Worm (Caenorhabditis elegans) whole organism, young adult: ENCODE data around the gene ttr-41.

ENCODE experiments used
- C06A6.2 ChIP-seq: fragments of 200-800 bp; sonication (Bioruptor generic); conservative IDR thresholded peaks from 2 replicates; pipeline ENCODE4 v1.3.6; 2022; ENCODE audit warnings: missing genetic modification characterization, missing compliant biosample characterization
- F10E7.11 ChIP-seq: sonication (generic microtip); optimal IDR thresholded peaks from 2 replicates; lab custom pipeline; 2017; ENCODE audit warnings: mild to moderate bottlenecking, missing genetic modification characterization, moderate library complexity, missing compliant biosample characterization
- F22D6.2 ChIP-seq: sonication (generic microtip); optimal IDR thresholded peaks from 2 replicates; lab custom pipeline; 2016; ENCODE audit warnings: mild to moderate bottlenecking, missing genetic modification characterization, missing compliant biosample characterization
- F49E8.2 ChIP-seq: sonication (generic microtip); optimal IDR thresholded peaks from 3 replicates; lab custom pipeline; 2017; ENCODE audit warnings: missing genetic modification characterization, mild to moderate bottlenecking, missing compliant biosample characterization, antibody characterized with exemption, moderate library complexity; ENCODE audit not compliant: insufficient read depth
- K12H6.12 ChIP-seq: fragments of 200-800 bp; sonication (Bioruptor generic); optimal IDR thresholded peaks from 2 replicates; lab custom pipeline; 2018; ENCODE audit warnings: mild to moderate bottlenecking, missing genetic modification characterization, missing compliant biosample characterization
- T26A5.8 ChIP-seq: sonication (generic microtip); optimal IDR thresholded peaks from 2 replicates; lab custom pipeline; 2016; ENCODE audit warnings: missing genetic modification characterization, missing compliant biosample characterization
- Y53G8AR.9 ChIP-seq: fragments of 200-800 bp; sonication (Bioruptor generic); conservative IDR thresholded peaks from 2 replicates; pipeline ENCODE4 v1.3.6; 2022; ENCODE audit warnings: missing genetic modification reagents, missing genetic modification characterization, missing compliant biosample characterization
- Y79H2A.3 ChIP-seq: fragments of 200-800 bp; sonication (Bioruptor generic); conservative IDR thresholded peaks from 2 replicates; pipeline ENCODE4 v1.3.6; 2022; ENCODE audit warnings: missing genetic modification reagents, missing genetic modification characterization, missing compliant biosample characterization
- aptf-2 ChIP-seq: fragments of 200-800 bp; sonication (Bioruptor generic); conservative IDR thresholded peaks from 2 replicates; pipeline ENCODE4 v1.3.6; 2022; ENCODE audit warnings: missing genetic modification reagents, missing genetic modification characterization, missing compliant biosample characterization
- aptf-3 ChIP-seq: fragments of 200-800 bp; sonication (Bioruptor generic); IDR thresholded peaks from 2 replicates; pipeline ENCODE4 v1.3.6; 2022; ENCODE audit warnings: missing genetic modification characterization, missing compliant biosample characterization
- athp-1 ChIP-seq: sonication (generic microtip); optimal IDR thresholded peaks from 2 replicates; lab custom pipeline; 2017; ENCODE audit warnings: mild to moderate bottlenecking, missing genetic modification characterization, missing compliant biosample characterization
- attf-3 ChIP-seq: fragments of 200-800 bp; sonication (Bioruptor generic); conservative IDR thresholded peaks from 2 replicates; pipeline ENCODE4 v1.3.6; 2022; ENCODE audit warnings: missing genetic modification reagents, missing genetic modification characterization, missing compliant biosample characterization
- attf-5 ChIP-seq: fragments of 200-800 bp; sonication (Bioruptor generic); optimal IDR thresholded peaks from 2 replicates; lab custom pipeline; 2018; ENCODE audit warnings: mild to moderate bottlenecking, missing genetic modification characterization, missing compliant biosample characterization
- attf-6 ChIP-seq: fragments of 200-800 bp; sonication (Bioruptor generic); IDR thresholded peaks from 2 replicates; pipeline ENCODE4 v1.3.6; 2022; ENCODE audit warnings: missing genetic modification reagents, missing genetic modification characterization, missing compliant biosample characterization
- bed-1 ChIP-seq: fragments of 200-800 bp; sonication (Bioruptor generic); IDR thresholded peaks from 2 replicates; pipeline ENCODE4 v1.3.6; 2022; ENCODE audit warnings: missing genetic modification reagents, missing genetic modification characterization, missing compliant biosample characterization
- cebp-1 ChIP-seq, 2 experiments: fragments of 200-800 bp in 1 of 2; sonication (Bioruptor generic) in 1 of 2; sonication (generic microtip) in 1 of 2; IDR thresholded peaks in 1 of 2; optimal IDR thresholded peaks in 1 of 2; 2 replicates each; pipeline versions ENCODE4 v1.3.6 to Lab custom; 2017 to 2022; ENCODE audit warnings: missing compliant biosample characterization in 2 of 2, missing genetic modification characterization in 2 of 2, mild to moderate bottlenecking in 1 of 2, missing genetic modification reagents in 1 of 2, moderate library complexity in 1 of 2
- ceh-27 ChIP-seq: fragments of 200-800 bp; sonication (Bioruptor generic); optimal IDR thresholded peaks from 2 replicates; lab custom pipeline; 2018; ENCODE audit warnings: mild to moderate bottlenecking, missing genetic modification characterization, moderate library complexity, missing compliant biosample characterization
- ceh-40 ChIP-seq: fragments of 200-800 bp; sonication (Bioruptor generic); IDR thresholded peaks from 2 replicates; pipeline ENCODE4 v1.3.6; 2022; ENCODE audit warnings: missing genetic modification characterization, missing compliant biosample characterization
- ceh-79 ChIP-seq: sonication (generic microtip); optimal IDR thresholded peaks from 2 replicates; lab custom pipeline; 2017; ENCODE audit warnings: mild to moderate bottlenecking, missing genetic modification characterization, missing compliant biosample characterization
- ceh-91 ChIP-seq: fragments of 200-800 bp; sonication (Bioruptor generic); IDR thresholded peaks from 2 replicates; pipeline ENCODE4 v1.3.6; 2022; ENCODE audit warnings: missing genetic modification reagents, missing genetic modification characterization, missing compliant biosample characterization
- chd-7 ChIP-seq: sonication (generic microtip); optimal IDR thresholded peaks from 2 replicates; lab custom pipeline; 2016; ENCODE audit warnings: mild to moderate bottlenecking, missing genetic modification characterization, moderate library complexity, missing compliant biosample characterization
- egl-44 ChIP-seq: fragments of 200-800 bp; sonication (Bioruptor generic); IDR thresholded peaks from 2 replicates; pipeline ENCODE4 v1.3.6; 2022; ENCODE audit warnings: missing genetic modification reagents, missing genetic modification characterization, missing compliant biosample characterization
- ets-4 ChIP-seq: fragments of 200-800 bp; sonication (Bioruptor generic); optimal IDR thresholded peaks from 2 replicates; lab custom pipeline; 2018; ENCODE audit warnings: mild to moderate bottlenecking, missing genetic modification characterization, missing compliant biosample characterization
- gei-17 ChIP-seq: fragments of 200-800 bp; sonication (Bioruptor generic); optimal IDR thresholded peaks from 2 replicates; lab custom pipeline; 2018; ENCODE audit warnings: mild to moderate bottlenecking, missing genetic modification characterization, missing compliant biosample characterization
- hlh-26 ChIP-seq: fragments of 200-800 bp; sonication (Bioruptor generic); conservative IDR thresholded peaks from 2 replicates; pipeline ENCODE4 v1.3.6; 2022; ENCODE audit warnings: missing genetic modification reagents, missing genetic modification characterization, missing compliant biosample characterization
- hmg-1.2 ChIP-seq: fragments of 200-800 bp; sonication (Bioruptor generic); IDR thresholded peaks from 2 replicates; pipeline ENCODE4 v1.3.6; 2022; ENCODE audit warnings: missing genetic modification reagents, missing genetic modification characterization, missing compliant biosample characterization
- hsf-1 ChIP-seq: fragments of 200-800 bp; sonication (Bioruptor generic); IDR thresholded peaks from 2 replicates; pipeline ENCODE4 v1.3.6; 2022; ENCODE audit warnings: missing genetic modification reagents, missing genetic modification characterization, missing compliant biosample characterization
- let-607 ChIP-seq, 2 experiments: fragments of 200-800 bp in 1 of 2; sonication (Bioruptor generic) in 1 of 2; sonication (generic microtip) in 1 of 2; optimal IDR thresholded peaks; 2 replicates each; lab custom pipeline; 2016 to 2018; ENCODE audit warnings: mild to moderate bottlenecking in 2 of 2, missing compliant biosample characterization in 2 of 2, missing genetic modification characterization in 2 of 2, moderate library complexity in 2 of 2, missing genotype in 1 of 2
- lin-26 ChIP-seq: fragments of 200-800 bp; sonication (Bioruptor generic); IDR thresholded peaks from 2 replicates; pipeline ENCODE4 v1.3.6; 2022; ENCODE audit warnings: missing genetic modification reagents, missing genetic modification characterization, missing compliant biosample characterization
- lsy-27 ChIP-seq: sonication (generic microtip); optimal IDR thresholded peaks from 2 replicates; lab custom pipeline; 2017; ENCODE audit warnings: missing genetic modification characterization, mild to moderate bottlenecking, missing compliant biosample characterization, antibody characterized with exemption, missing genotype, borderline replicate concordance; ENCODE audit not compliant: insufficient read depth
- madf-10 ChIP-seq: sonication (generic microtip); optimal IDR thresholded peaks from 2 replicates; lab custom pipeline; 2016; ENCODE audit warnings: mild to moderate bottlenecking, missing genetic modification characterization, missing compliant biosample characterization
- mcd-1 ChIP-seq: fragments of 200-800 bp; sonication (Bioruptor generic); IDR thresholded peaks from 2 replicates; pipeline ENCODE4 v1.3.6; 2022; ENCODE audit warnings: missing genetic modification reagents, missing genetic modification characterization, missing compliant biosample characterization
- nhr-179 ChIP-seq: sonication (generic microtip); optimal IDR thresholded peaks from 2 replicates; lab custom pipeline; 2016; ENCODE audit warnings: mild to moderate bottlenecking, missing genetic modification characterization, missing compliant biosample characterization
- nhr-27 ChIP-seq: fragments of 200-800 bp; sonication (Bioruptor generic); optimal IDR thresholded peaks from 2 replicates; lab custom pipeline; 2018; ENCODE audit warnings: mild to moderate bottlenecking, missing genetic modification characterization, moderate library complexity, missing compliant biosample characterization
- nhr-80 ChIP-seq: sonication (generic microtip); optimal IDR thresholded peaks from 2 replicates; lab custom pipeline; 2016; ENCODE audit warnings: missing genetic modification characterization, missing compliant biosample characterization
- pbrm-1 ChIP-seq: fragments of 200-800 bp; sonication (Bioruptor generic); IDR thresholded peaks from 2 replicates; pipeline ENCODE4 v1.3.6; 2022; ENCODE audit warnings: missing genetic modification reagents, missing genetic modification characterization, missing compliant biosample characterization
- pha-4 ChIP-seq: fragments of 150-350 bp; sonication (generic microtip); optimal IDR thresholded peaks from 2 replicates; lab custom pipeline; 2014; ENCODE audit warnings: missing biosample characterization, missing genetic modification reagents, missing genetic modification characterization
- sdz-38 ChIP-seq: sonication (generic microtip); optimal IDR thresholded peaks from 2 replicates; lab custom pipeline; 2016; ENCODE audit warnings: missing genotype, missing genetic modification characterization, missing compliant biosample characterization
- snpc-1.3 ChIP-seq: sonication (generic microtip); optimal IDR thresholded peaks from 2 replicates; lab custom pipeline; 2017; ENCODE audit warnings: missing genetic modification characterization, mild to moderate bottlenecking, missing compliant biosample characterization, antibody characterized with exemption, moderate library complexity, missing genotype, missing genetic modification reagents; ENCODE audit not compliant: insufficient read depth
- somi-1 ChIP-seq: fragments of 200-800 bp; sonication (Bioruptor generic); optimal IDR thresholded peaks from 2 replicates; lab custom pipeline; 2018; ENCODE audit warnings: mild to moderate bottlenecking, missing genetic modification characterization, missing compliant biosample characterization
- sptf-2 ChIP-seq: fragments of 200-800 bp; sonication (Bioruptor generic); optimal IDR thresholded peaks from 2 replicates; lab custom pipeline; 2018; ENCODE audit warnings: mild to moderate bottlenecking, missing genetic modification characterization, missing compliant biosample characterization
- tbp1 ChIP-seq: fragments of 200-800 bp; sonication (Bioruptor generic); optimal IDR thresholded peaks from 2 replicates; lab custom pipeline; 2018; ENCODE audit warnings: mild to moderate bottlenecking, missing genetic modification characterization, missing compliant biosample characterization
- unc-130 ChIP-seq: sonication (generic microtip); optimal IDR thresholded peaks from 2 replicates; lab custom pipeline; 2016; ENCODE audit warnings: missing genetic modification reagents, missing genetic modification characterization, missing compliant biosample characterization
- unc-62 ChIP-seq: fragments of 150-350 bp; optimal IDR thresholded peaks from 2 replicates; lab custom pipeline; 2014; ENCODE audit warnings: missing biosample characterization, missing genetic modification reagents, missing genetic modification characterization
- zim-3 ChIP-seq: sonication (generic microtip); optimal IDR thresholded peaks from 2 replicates; lab custom pipeline; 2017; ENCODE audit warnings: mild to moderate bottlenecking, missing genetic modification characterization, moderate library complexity, missing compliant biosample characterization
- ztf-22 ChIP-seq: fragments of 200-800 bp; sonication (Bioruptor generic); optimal IDR thresholded peaks from 2 replicates; lab custom pipeline; 2018; ENCODE audit warnings: mild to moderate bottlenecking, missing genetic modification characterization, moderate library complexity, missing compliant biosample characterization
- ztf-28 ChIP-seq: fragments of 200-800 bp; sonication (Bioruptor generic); IDR thresholded peaks from 2 replicates; pipeline ENCODE4 v1.3.6; 2022; ENCODE audit warnings: missing genetic modification reagents, missing genetic modification characterization, missing compliant biosample characterization

ttr-41 gene

DNA sequence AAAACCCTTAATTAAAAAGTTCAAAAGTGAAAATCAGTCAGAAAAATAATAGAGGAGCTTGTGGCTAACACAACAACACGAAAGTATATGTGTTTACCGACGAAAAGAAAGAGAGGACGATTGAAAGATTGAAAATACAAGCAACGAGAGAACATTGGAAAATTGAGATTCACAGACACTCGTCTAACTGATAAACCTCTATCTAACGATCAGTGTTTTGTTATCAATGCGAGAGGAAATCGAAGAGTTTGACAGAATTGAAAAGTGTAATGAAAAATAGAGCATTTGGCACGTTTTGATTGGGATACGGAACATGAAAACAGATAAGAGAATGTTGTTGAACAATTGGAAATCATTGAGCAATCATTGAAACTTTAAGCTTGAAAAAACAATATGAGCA lies 1.0 kb upstream of the ttr-41 start (continued):
- no peak for TF ChIP-seq F22D6.2
- no peak for TF ChIP-seq ceh-91
- peak in 1 of 2 experiments; percentile 54 for TF ChIP-seq let-607 (tag; optimal IDR thresholded peaks at IDR 0.05; lab: Kevin White, UChicago)
- TF ChIP-seq snpc-1.3, result no peak
- no peak for TF ChIP-seq unc-62 (GFP tag; lab: Kevin White, UChicago)
- no peak for TF ChIP-seq madf-10 (tag; lab: Kevin White, UChicago)
- no peak for TF ChIP-seq nhr-179 (tag; lab: Kevin White, UChicago)
- no peak for TF ChIP-seq sdz-38 (tag; lab: Kevin White, UChicago)
- TF ChIP-seq mcd-1 (GFP tag; lab: Robert Waterston, UW), result no peak
- no peak for TF ChIP-seq athp-1 (tag; lab: Kevin White, UChicago)
- no peak for TF ChIP-seq unc-130 (GFP tag; lab: Kevin White, UChicago)
- TF ChIP-seq pha-4 (tag; lab: Kevin White, UChicago), result peak; percentile 40
- no peak for TF ChIP-seq ceh-79 (tag; lab: Kevin White, UChicago)
- no peak for TF ChIP-seq T26A5.8 (tag; lab: Kevin White, UChicago)
- TF ChIP-seq aptf-3 (GFP tag; lab: Robert Waterston, UW), result no peak
- peak; percentile 94 for TF ChIP-seq nhr-80 (tag; lab: Kevin White, UChicago)
- TF ChIP-seq ztf-22 (GFP tag; lab: Kevin White, UChicago), result no peak
- peak; percentile 53; the same call in 1 of the 2 replicates for TF ChIP-seq hmg-1.2 (GFP tag; lab: Robert Waterston, UW)
- no peak for TF ChIP-seq attf-3
- TF ChIP-seq ztf-28 (GFP tag; lab: Robert Waterston, UW), result no peak
- no peak for TF ChIP-seq nhr-27 (tag; lab: Kevin White, UChicago)
- TF ChIP-seq attf-6 (GFP tag; lab: Robert Waterston, UW), result no peak
- TF ChIP-seq K12H6.12 (tag; lab: Kevin White, UChicago), result no peak
- TF ChIP-seq attf-5 (GFP tag; lab: Kevin White, UChicago), result peak; percentile 17
- TF ChIP-seq hlh-26, result no peak
- TF ChIP-seq C06A6.2 (GFP tag; lab: Robert Waterston, UW), result no peak
- TF ChIP-seq cebp-1 (GFP tag; IDR thresholded peaks at IDR 0.05; lab: Robert Waterston, UW), result no peak
- TF ChIP-seq cebp-1 (tag; optimal IDR thresholded peaks at IDR 0.05; lab: Kevin White, UChicago), result no peak
- no peak for TF ChIP-seq F49E8.2
- no peak for TF ChIP-seq somi-1
- no peak for TF ChIP-seq lsy-27
- no peak for TF ChIP-seq F10E7.11 (tag; lab: Kevin White, UChicago)
- peak; percentile 19 for TF ChIP-seq tbp1 (GFP tag; lab: Kevin White, UChicago)
- peak; percentile 50 for TF ChIP-seq ets-4 (GFP tag; lab: Kevin White, UChicago)
- no peak for TF ChIP-seq egl-44 (GFP tag; lab: Robert Waterston, UW)
- TF ChIP-seq hsf-1 (GFP tag; lab: Robert Waterston, UW), result no peak
- no peak for TF ChIP-seq ceh-27
- no peak for TF ChIP-seq gei-17
- no peak for TF ChIP-seq pbrm-1 (GFP tag; lab: Robert Waterston, UW)
- TF ChIP-seq lin-26, result no peak
- TF ChIP-seq chd-7, result no peak
- TF ChIP-seq Y79H2A.3 (GFP tag; lab: Robert Waterston, UW), result no peak
- TF ChIP-seq bed-1 (GFP tag; lab: Robert Waterston, UW), result no peak
- TF ChIP-seq Y53G8AR.9 (GFP tag; lab: Robert Waterston, UW), result no peak
- no peak for TF ChIP-seq aptf-2 (GFP tag; lab: Robert Waterston, UW)
- TF ChIP-seq zim-3, result no peak
- no peak for TF ChIP-seq ceh-40 (GFP tag; lab: Robert Waterston, UW)
- no peak for TF ChIP-seq sptf-2 (GFP tag; lab: Kevin White, UChicago)
- TF ChIP-seq, all 124 proteins: peak for 9
